Worm (Caenorhabditis elegans) whole organism, L3 larva: ENCODE results near the gene lec-4.

Source experiments
- ama-1 ChIP-seq: fragments of 150-350 bp; optimal IDR thresholded peaks from 2 replicates; lab custom pipeline; 2018
- ceh-28 ChIP-seq: fragments of 150-350 bp; optimal IDR thresholded peaks from 2 replicates; lab custom pipeline; 2014; ENCODE audit warnings: missing biosample characterization, missing genetic modification reagents, missing genetic modification characterization
- daf-12 ChIP-seq: fragments of 150-350 bp; optimal IDR thresholded peaks from 2 replicates; lab custom pipeline; 2014; ENCODE audit warnings: missing biosample characterization, missing genetic modification reagents, missing genetic modification characterization
- elt-2 ChIP-seq: sonication (generic microtip); optimal IDR thresholded peaks from 2 replicates; lab custom pipeline; 2016; ENCODE audit warnings: missing genetic modification reagents, mild to moderate bottlenecking, missing genetic modification characterization, missing compliant biosample characterization
- lin-39 ChIP-seq: fragments of 150-350 bp; optimal IDR thresholded peaks from 2 replicates; lab custom pipeline; 2018; ENCODE audit warnings: missing biosample characterization, missing genetic modification reagents, missing genetic modification characterization
- nfya-1 ChIP-seq: sonication (generic microtip); optimal IDR thresholded peaks from 2 replicates; lab custom pipeline; 2017; ENCODE audit warnings: missing genetic modification characterization, mild to moderate bottlenecking, missing compliant biosample characterization, antibody characterized with exemption, moderate library complexity; ENCODE audit not compliant: insufficient read depth
- nhr-12 ChIP-seq: fragments of 150-350 bp; optimal IDR thresholded peaks from 2 replicates; lab custom pipeline; 2014; ENCODE audit warnings: missing biosample characterization, missing genetic modification characterization
- nhr-237 ChIP-seq: fragments of 150-350 bp; optimal IDR thresholded peaks from 2 replicates; lab custom pipeline; 2014; ENCODE audit warnings: missing biosample characterization, missing genetic modification characterization
- nhr-76 ChIP-seq: fragments of 150-350 bp; sonication (generic microtip); optimal IDR thresholded peaks from 5 replicates; lab custom pipeline; 2014; ENCODE audit warnings: missing biosample characterization, missing genetic modification characterization
- pqm-1 ChIP-seq: fragments of 150-350 bp; optimal IDR thresholded peaks from 2 replicates; lab custom pipeline; 2017; ENCODE audit warnings: missing biosample characterization, missing genetic modification characterization, inconsistent platforms
- skn-1 ChIP-seq: fragments of 150-350 bp; optimal IDR thresholded peaks from 2 replicates; lab custom pipeline; 2014; ENCODE audit warnings: missing biosample characterization, missing genetic modification characterization
- snpc-4 ChIP-seq: fragments of 150-350 bp; optimal IDR thresholded peaks from 2 replicates; lab custom pipeline; 2014; ENCODE audit warnings: missing biosample characterization, missing genetic modification characterization
- zag-1 ChIP-seq: fragments of 150-350 bp; optimal IDR thresholded peaks from 2 replicates; lab custom pipeline; 2014; ENCODE audit warnings: missing biosample characterization, missing genetic modification characterization

DNA sequence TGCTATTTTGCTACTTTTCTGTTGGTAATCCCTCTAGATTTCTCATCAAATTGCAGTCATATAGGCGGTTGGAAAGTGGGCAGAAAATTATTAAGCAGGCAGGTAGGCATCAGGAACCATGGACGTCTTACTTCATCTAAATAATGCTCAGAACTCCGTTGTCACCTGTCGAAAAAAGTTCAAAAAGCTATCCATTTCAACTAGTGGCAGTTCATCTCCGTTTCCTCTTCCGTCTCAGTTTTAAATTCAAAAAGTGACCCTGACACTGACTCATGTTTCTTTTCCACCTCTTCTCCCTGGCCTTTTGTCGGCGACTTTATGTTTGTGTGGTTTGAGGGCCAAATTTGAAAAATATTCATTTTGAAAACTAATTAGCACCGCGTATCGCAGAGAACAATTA is 1.4 kb upstream of the lec-4 start:
- TF ChIP-seq ceh-28 (tag; lab: Kevin White, UChicago) (no peak), nhr-12 (tag; lab: Kevin White, UChicago) (no peak), zag-1 (tag; lab: Kevin White, UChicago) (no peak), skn-1 (tag; lab: Kevin White, UChicago) (no peak), nhr-237 (tag; lab: Kevin White, UChicago) (no peak), lin-39 (tag; lab: Kevin White, UChicago) (no peak), nfya-1 (tag; lab: Kevin White, UChicago) (no peak), elt-2 (tag; lab: Kevin White, UChicago) (no peak), nhr-76 (tag; lab: Kevin White, UChicago) (no peak), daf-12 (tag; lab: Kevin White, UChicago) (no peak), ama-1 (lab: Kevin White, UChicago) (no peak), pqm-1 (no peak), snpc-4 (no peak)
